Worm (Caenorhabditis elegans) whole organism, midembryonic: Measurements from ENCODE around the gene glb-15.

Experiments
- T22C8.4 ChIP-seq: fragments of 200-800 bp; sonication (Bioruptor generic); IDR thresholded peaks from 2 replicates; pipeline ENCODE4 v1.3.6; 2022; ENCODE audit warnings: missing genetic modification characterization, missing compliant biosample characterization
- med-1 ChIP-seq: sonication (generic microtip); optimal IDR thresholded peaks from 2 replicates; lab custom pipeline; 2017; ENCODE audit warnings: missing genetic modification characterization, mild to moderate bottlenecking, missing compliant biosample characterization, antibody characterized with exemption, missing genetic modification reagents; ENCODE audit not compliant: insufficient read depth
- ref-1 ChIP-seq: fragments of 200-800 bp; sonication (Bioruptor generic); conservative IDR thresholded peaks from 2 replicates; pipeline ENCODE4 v1.3.6; 2022; ENCODE audit warnings: missing genetic modification reagents, missing genetic modification characterization, missing compliant biosample characterization
- tab-1 ChIP-seq: fragments of 200-800 bp; sonication (Bioruptor generic); IDR thresholded peaks from 2 replicates; pipeline ENCODE4 v1.3.6; 2022; ENCODE audit warnings: missing genetic modification characterization, missing compliant biosample characterization
- ztf-23 ChIP-seq: fragments of 200-800 bp; sonication (Bioruptor generic); IDR thresholded peaks from 2 replicates; pipeline ENCODE4 v1.3.6; 2022; ENCODE audit warnings: missing genetic modification reagents, missing genetic modification characterization, missing compliant biosample characterization
- ztf-29 ChIP-seq: fragments of 200-800 bp; sonication (Bioruptor generic); IDR thresholded peaks from 2 replicates; pipeline ENCODE4 v1.3.6; 2022; ENCODE audit warnings: missing genetic modification reagents, missing genetic modification characterization, missing compliant biosample characterization

- TF ChIP-seq ref-1 (GFP tag; lab: Robert Waterston, UW), result no peak
- no peak for TF ChIP-seq ztf-23 (GFP tag; lab: Robert Waterston, UW)
- TF ChIP-seq med-1 (GFP tag; lab: Kevin White, UChicago), result no peak
- no peak for TF ChIP-seq ztf-29
- TF ChIP-seq T22C8.4 (GFP tag; lab: Robert Waterston, UW), result no peak
- TF ChIP-seq tab-1, result no peak
Measured at ce11 chrV:11614805-11615497, 3.1 kb downstream of the glb-15 start.
